Fruit fly (Drosophila melanogaster) whole organism, embryonic: ENCODE results near the gene AlkB.

Experiments used
- Hr78 ChIP-seq, 2 experiments: fragments of 200-800 bp in 1 of 2; fragments of >200 bp in 1 of 2; sonication (Bioruptor generic) in 1 of 2; optimal IDR thresholded peaks; 2 replicates each; lab custom pipeline; 2017 to 2019; ENCODE audit warnings: missing biosample characterization in 2 of 2, missing genetic modification characterization in 2 of 2, mild to moderate bottlenecking in 1 of 2, moderate library complexity in 1 of 2
- Sin3A ChIP-seq: fragments of >200 bp; optimal IDR thresholded peaks from 2 replicates; lab custom pipeline; 2018

DNA sequence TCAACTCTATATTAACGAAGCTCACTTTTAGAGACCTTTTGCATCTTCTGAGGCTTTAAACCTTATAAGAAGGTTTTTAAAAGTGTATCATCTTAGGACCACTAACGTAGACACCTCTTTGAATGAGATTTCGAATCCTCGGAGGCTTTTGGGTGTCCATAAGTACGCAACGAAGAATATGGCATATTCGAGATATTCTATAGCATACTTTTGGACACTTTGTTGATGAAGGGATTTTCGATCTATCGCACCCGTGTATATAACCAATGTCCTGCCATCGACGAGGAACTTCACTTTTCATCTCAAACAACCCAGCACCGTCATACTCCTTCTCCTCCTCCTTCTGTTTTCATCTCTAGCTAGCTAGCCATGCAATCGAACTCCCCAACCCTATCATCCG is 36.9 kb downstream of the AlkB start:
- TF ChIP-seq Hr78 (GFP tag; optimal IDR thresholded peaks at IDR 0.05; lab: Kevin White, UChicago) (no peak), Sin3A (lab: Kevin White, UChicago) (no peak)
